Worm (Caenorhabditis elegans) whole organism, late embryonic: Measurements from ENCODE around the gene faah-2.

Experiments used
- K02D7.2 ChIP-seq: sonication (generic microtip); optimal IDR thresholded peaks from 2 replicates; lab custom pipeline; 2017; ENCODE audit warnings: mild to moderate bottlenecking, missing genetic modification characterization, missing compliant biosample characterization
- K09A11.1 ChIP-seq: sonication (generic microtip); optimal IDR thresholded peaks from 2 replicates; lab custom pipeline; 2017; ENCODE audit warnings: antibody characterized with exemption, mild to moderate bottlenecking, missing genetic modification characterization, missing compliant biosample characterization; ENCODE audit not compliant: insufficient read depth
- T23F11.4 ChIP-seq: fragments of 200-800 bp; sonication (Bioruptor generic); optimal IDR thresholded peaks from 2 replicates; lab custom pipeline; 2018; ENCODE audit warnings: mild to moderate bottlenecking, missing genetic modification characterization, missing compliant biosample characterization
- Y22D7AL.16 ChIP-seq: sonication (generic microtip); optimal IDR thresholded peaks from 2 replicates; lab custom pipeline; 2016; ENCODE audit warnings: missing genetic modification characterization, missing compliant biosample characterization
- ahr-1 ChIP-seq: sonication (generic microtip); optimal IDR thresholded peaks from 2 replicates; lab custom pipeline; 2016; ENCODE audit warnings: missing genetic modification characterization, missing compliant biosample characterization
- ama-1 ChIP-seq: fragments of 150-350 bp; optimal IDR thresholded peaks from 2 replicates; lab custom pipeline; 2014
- ceh-14 ChIP-seq: sonication (generic microtip); optimal IDR thresholded peaks from 2 replicates; lab custom pipeline; 2016; ENCODE audit warnings: missing genotype, missing genetic modification characterization, missing compliant biosample characterization
- ceh-18 ChIP-seq: sonication (generic microtip); optimal IDR thresholded peaks from 2 replicates; lab custom pipeline; 2016; ENCODE audit warnings: missing genetic modification characterization, missing compliant biosample characterization
- ceh-19 ChIP-seq: fragments of 200-800 bp; sonication (Bioruptor generic); optimal IDR thresholded peaks from 2 replicates; lab custom pipeline; 2018; ENCODE audit warnings: mild to moderate bottlenecking, missing genetic modification characterization, missing compliant biosample characterization
- ceh-30 ChIP-seq: fragments of 150-350 bp; optimal IDR thresholded peaks from 2 replicates; lab custom pipeline; 2014; ENCODE audit warnings: missing biosample characterization, missing genetic modification characterization
- ceh-31 ChIP-seq: sonication (generic microtip); optimal IDR thresholded peaks from 2 replicates; lab custom pipeline; 2016; ENCODE audit warnings: missing genetic modification characterization, missing compliant biosample characterization
- ceh-34 ChIP-seq: sonication (generic microtip); optimal IDR thresholded peaks from 2 replicates; lab custom pipeline; 2016; ENCODE audit warnings: mild to moderate bottlenecking, missing genetic modification characterization, missing compliant biosample characterization
- ceh-6 ChIP-seq: fragments of 200-800 bp; sonication (Bioruptor generic); optimal IDR thresholded peaks from 2 replicates; lab custom pipeline; 2018; ENCODE audit warnings: mild to moderate bottlenecking, missing genetic modification characterization, missing compliant biosample characterization
- dmd-4 ChIP-seq: sonication (generic microtip); optimal IDR thresholded peaks from 2 replicates; lab custom pipeline; 2016; ENCODE audit warnings: borderline replicate concordance, missing genetic modification characterization, missing compliant biosample characterization
- dve-1 ChIP-seq: sonication (generic microtip); optimal IDR thresholded peaks from 2 replicates; lab custom pipeline; 2017; ENCODE audit warnings: antibody characterized with exemption, mild to moderate bottlenecking, missing genetic modification characterization, missing compliant biosample characterization
- elt-4 ChIP-seq: sonication (generic microtip); optimal IDR thresholded peaks from 2 replicates; lab custom pipeline; 2016; ENCODE audit warnings: missing genetic modification characterization, missing compliant biosample characterization
- eyg-1 ChIP-seq: sonication (generic microtip); optimal IDR thresholded peaks from 2 replicates; lab custom pipeline; 2016; ENCODE audit warnings: missing genotype, missing genetic modification characterization, missing compliant biosample characterization
- gmeb-2 ChIP-seq: sonication (generic microtip); optimal IDR thresholded peaks from 2 replicates; lab custom pipeline; 2016; ENCODE audit warnings: missing genetic modification characterization, inconsistent platforms, missing compliant biosample characterization
- hlh-13 ChIP-seq: fragments of 200-800 bp; sonication (Bioruptor generic); optimal IDR thresholded peaks from 2 replicates; lab custom pipeline; 2018; ENCODE audit warnings: mild to moderate bottlenecking, missing genetic modification characterization, missing compliant biosample characterization
- hlh-15 ChIP-seq: sonication (generic microtip); optimal IDR thresholded peaks from 2 replicates; lab custom pipeline; 2016; ENCODE audit warnings: missing genetic modification characterization, missing compliant biosample characterization
- hlh-30 ChIP-seq: sonication (generic microtip); optimal IDR thresholded peaks from 2 replicates; lab custom pipeline; 2017; ENCODE audit warnings: antibody characterized with exemption, missing genetic modification characterization, missing compliant biosample characterization; ENCODE audit not compliant: insufficient read depth
- hlh-6 ChIP-seq: sonication (generic microtip); optimal IDR thresholded peaks from 2 replicates; lab custom pipeline; 2016; ENCODE audit warnings: missing genotype, missing genetic modification characterization, missing compliant biosample characterization
- lin-11 ChIP-seq: fragments of 200-800 bp; sonication (Bioruptor generic); optimal IDR thresholded peaks from 2 replicates; lab custom pipeline; 2018; ENCODE audit warnings: mild to moderate bottlenecking, missing genetic modification characterization, missing compliant biosample characterization
- madf-2 ChIP-seq: sonication (generic microtip); optimal IDR thresholded peaks from 2 replicates; lab custom pipeline; 2017; ENCODE audit warnings: missing genetic modification characterization, missing compliant biosample characterization
- nfya-1 ChIP-seq: sonication (generic microtip); optimal IDR thresholded peaks from 2 replicates; lab custom pipeline; 2017; ENCODE audit warnings: missing genetic modification characterization, mild to moderate bottlenecking, missing compliant biosample characterization, antibody characterized with exemption, moderate library complexity
- nhr-11 ChIP-seq: fragments of 150-350 bp; optimal IDR thresholded peaks from 2 replicates; lab custom pipeline; 2014; ENCODE audit warnings: missing biosample characterization, missing genetic modification characterization
- nhr-232 ChIP-seq: sonication (generic microtip); optimal IDR thresholded peaks from 2 replicates; lab custom pipeline; 2016; ENCODE audit warnings: missing genetic modification characterization, missing compliant biosample characterization
- odd-2 ChIP-seq: sonication (generic microtip); optimal IDR thresholded peaks from 2 replicates; lab custom pipeline; 2017; ENCODE audit warnings: antibody characterized with exemption, mild to moderate bottlenecking, missing genetic modification characterization, missing compliant biosample characterization
- pat-9 ChIP-seq: fragments of 200-800 bp; sonication (Bioruptor generic); optimal IDR thresholded peaks from 2 replicates; lab custom pipeline; 2018; ENCODE audit warnings: mild to moderate bottlenecking, missing genetic modification characterization, moderate library complexity, missing compliant biosample characterization
- pax-1 ChIP-seq: fragments of 150-350 bp; optimal IDR thresholded peaks from 2 replicates; lab custom pipeline; 2014; ENCODE audit warnings: missing biosample characterization, missing genetic modification characterization
- pha-4 ChIP-seq: fragments of 150-350 bp; optimal IDR thresholded peaks from 2 replicates; lab custom pipeline; 2018; ENCODE audit warnings: missing biosample characterization, missing genetic modification reagents, missing genetic modification characterization
- pqm-1 ChIP-seq: sonication (generic microtip); optimal IDR thresholded peaks from 2 replicates; lab custom pipeline; 2016; ENCODE audit warnings: missing genetic modification characterization, missing compliant biosample characterization
- pros-1 ChIP-seq: fragments of 150-350 bp; optimal IDR thresholded peaks from 2 replicates; lab custom pipeline; 2014; ENCODE audit warnings: missing biosample characterization, missing genetic modification reagents, missing genetic modification characterization
- rnt-1 ChIP-seq: sonication (generic microtip); optimal IDR thresholded peaks from 2 replicates; lab custom pipeline; 2016; ENCODE audit warnings: missing genetic modification characterization, missing compliant biosample characterization
- sox-4 ChIP-seq: sonication (generic microtip); optimal IDR thresholded peaks from 2 replicates; lab custom pipeline; 2017; ENCODE audit warnings: mild to moderate bottlenecking, missing genetic modification characterization, inconsistent platforms, missing compliant biosample characterization
- ttx-3 ChIP-seq: sonication (generic microtip); optimal IDR thresholded peaks from 2 replicates; lab custom pipeline; 2016; ENCODE audit warnings: missing genetic modification reagents, missing genetic modification characterization, missing compliant biosample characterization
- unc-42 ChIP-seq: sonication (generic microtip); optimal IDR thresholded peaks from 2 replicates; lab custom pipeline; 2016; ENCODE audit warnings: missing genotype, missing genetic modification characterization, missing compliant biosample characterization
- zip-5 ChIP-seq: sonication (generic microtip); optimal IDR thresholded peaks from 2 replicates; lab custom pipeline; 2016; ENCODE audit warnings: missing genetic modification characterization, missing compliant biosample characterization

Gene faah-2

ce11 chrIV:8142735-8143550, 9.3 kb upstream of the faah-2 start, which contains the start of gene pmk-2:
Gene pmk-2, plus strand, starts transcription at chrIV:8143500.
- peak; percentile 49 for TF ChIP-seq unc-42
- TF ChIP-seq ceh-14: peak; percentile 6
- no peak for TF ChIP-seq Y22D7AL.16 (tag; lab: Kevin White, UChicago)
- TF ChIP-seq lin-11 (tag; lab: Kevin White, UChicago): no peak
- no peak for TF ChIP-seq gmeb-2

ce11 chrIV:8144341-8144740, 7.9 kb upstream of the faah-2 start:
- TF ChIP-seq ceh-34 (tag; lab: Kevin White, UChicago) (no peak), ama-1 (lab: Kevin White, UChicago) (no peak), K09A11.1 (tag; lab: Kevin White, UChicago) (no peak), K02D7.2 (tag; lab: Kevin White, UChicago) (no peak), pha-4 (tag; lab: Kevin White, UChicago) (no peak), hlh-6 (no peak), rnt-1 (tag; lab: Kevin White, UChicago) (no peak), pros-1 (tag; lab: Kevin White, UChicago) (no peak), ceh-31 (tag; lab: Kevin White, UChicago) (no peak), ceh-30 (no peak), ceh-6 (GFP tag; lab: Kevin White, UChicago) (no peak), odd-2 (tag; lab: Kevin White, UChicago) (no peak), T23F11.4 (GFP tag; lab: Kevin White, UChicago) (no peak)

- TF ChIP-seq hlh-30 (tag; lab: Kevin White, UChicago): peak; percentile 91
- peak; percentile 10 for TF ChIP-seq nfya-1 (tag; lab: Kevin White, UChicago)
- no peak for TF ChIP-seq ttx-3 (tag; lab: Kevin White, UChicago)
Observed at ce11 chrIV:8146283-8146682, 6.0 kb upstream of the faah-2 start.

- TF ChIP-seq sox-4 (tag; lab: Kevin White, UChicago) (no peak), nhr-11 (tag; lab: Kevin White, UChicago) (no peak), pat-9 (tag; lab: Kevin White, UChicago) (no peak), eyg-1 (no peak), zip-5 (no peak), madf-2 (tag; lab: Kevin White, UChicago) (no peak), pqm-1 (tag; lab: Kevin White, UChicago) (no peak), pax-1 (tag; lab: Kevin White, UChicago) (no peak), Y22D7AL.16 (tag; lab: Kevin White, UChicago) (no peak), hlh-15 (no peak), ahr-1 (tag; lab: Kevin White, UChicago) (no peak), ama-1 (lab: Kevin White, UChicago) (no peak), hlh-13 (GFP tag; lab: Kevin White, UChicago) (no peak), K02D7.2 (tag; lab: Kevin White, UChicago) (no peak), dmd-4 (tag; lab: Kevin White, UChicago) (no peak)
- TF ChIP-seq, all 69 proteins: peak for 0
Observed at ce11 chrIV:8148494-8148893, 3.8 kb upstream of the faah-2 start, which contains the start of gene pmk-1. Gene pmk-1, plus strand, starts transcription at chrIV:8148794.

- TF ChIP-seq dve-1 (tag; lab: Kevin White, UChicago) (no peak), ceh-18 (tag; lab: Kevin White, UChicago) (no peak), elt-4 (tag; lab: Kevin White, UChicago) (no peak), nhr-232 (tag; lab: Kevin White, UChicago) (no peak), ahr-1 (tag; lab: Kevin White, UChicago) (no peak), madf-2 (tag; lab: Kevin White, UChicago) (no peak), pax-1 (tag; lab: Kevin White, UChicago) (no peak), rnt-1 (tag; lab: Kevin White, UChicago) (no peak), ceh-19 (GFP tag; lab: Kevin White, UChicago) (no peak)
Observed at ce11 chrIV:8151721-8152120, 524 bp upstream of the faah-2 start.
